Worm (Caenorhabditis elegans) whole organism, L2 larva: ENCODE results near the gene sre-29.

ENCODE experiments used
- R02D3.7 ChIP-seq: fragments of 150-350 bp; optimal IDR thresholded peaks from 2 replicates; lab custom pipeline; 2014; ENCODE audit warnings: missing biosample characterization, missing genetic modification characterization
- aly-2 ChIP-seq: fragments of 150-350 bp; optimal IDR thresholded peaks from 2 replicates; lab custom pipeline; 2014; ENCODE audit warnings: missing biosample characterization, missing genetic modification characterization
- ceh-16 ChIP-seq: fragments of 150-350 bp; optimal IDR thresholded peaks from 2 replicates; lab custom pipeline; 2014; ENCODE audit warnings: missing biosample characterization, missing genetic modification characterization
- fos-1 ChIP-seq: fragments of 150-350 bp; optimal IDR thresholded peaks from 2 replicates; lab custom pipeline; 2014; ENCODE audit warnings: missing biosample characterization, missing genetic modification characterization
- nhr-77 ChIP-seq: fragments of 150-350 bp; optimal IDR thresholded peaks from 2 replicates; lab custom pipeline; 2014; ENCODE audit warnings: missing biosample characterization, missing genetic modification characterization
- snpc-4 ChIP-seq: fragments of 150-350 bp; optimal IDR thresholded peaks from 2 replicates; lab custom pipeline; 2014; ENCODE audit warnings: missing biosample characterization, missing genetic modification characterization
- unc-39 ChIP-seq: fragments of 150-350 bp; optimal IDR thresholded peaks from 2 replicates; lab custom pipeline; 2014; ENCODE audit warnings: missing biosample characterization, missing genetic modification characterization
- ztf-11 ChIP-seq: sonication (generic microtip); optimal IDR thresholded peaks from 2 replicates; lab custom pipeline; 2017; ENCODE audit warnings: missing biosample characterization, missing genetic modification characterization

- TF ChIP-seq unc-39 (tag; lab: Kevin White, UChicago): no peak
- no peak for TF ChIP-seq R02D3.7 (tag; lab: Kevin White, UChicago)
- no peak for TF ChIP-seq ztf-11 (tag; lab: Kevin White, UChicago)
- TF ChIP-seq fos-1 (tag; lab: Kevin White, UChicago): no peak
- TF ChIP-seq nhr-77: no peak
- no peak for TF ChIP-seq snpc-4 (tag; lab: Kevin White, UChicago)
- TF ChIP-seq aly-2: no peak
- no peak for TF ChIP-seq ceh-16 (tag; lab: Kevin White, UChicago)
Observed at ce11 chrII:12362262-12362661, 39.4 kb downstream of the sre-29 start.
